Fruit fly (Drosophila melanogaster) whole organism, embryonic: ENCODE results near the gene CG14096.

Experiments
- Atf3 ChIP-seq: fragments of 200-800 bp; sonication (Bioruptor generic); optimal IDR thresholded peaks from 3 replicates; lab custom pipeline; 2016; ENCODE audit warnings: missing biosample characterization, missing genetic modification characterization
- Bdp1 ChIP-seq: fragments of 200-800 bp; sonication (Bioruptor generic); optimal IDR thresholded peaks from 3 replicates; lab custom pipeline; 2016; ENCODE audit warnings: missing biosample characterization, missing genetic modification characterization
- CG10462 ChIP-seq: fragments of 200-800 bp; sonication (Bioruptor generic); optimal IDR thresholded peaks from 2 replicates; lab custom pipeline; 2016; ENCODE audit warnings: missing biosample characterization, missing genetic modification characterization
- CG10654 ChIP-seq: fragments of 200-800 bp; sonication (Bioruptor generic); optimal IDR thresholded peaks from 2 replicates; lab custom pipeline; 2016; ENCODE audit warnings: missing biosample characterization, missing genetic modification characterization
- CG11456 ChIP-seq: fragments of 200-800 bp; sonication (Bioruptor generic); IDR thresholded peaks from 3 replicates; pipeline ENCODE4 v1.3.6; 2022; ENCODE audit warnings: missing biosample characterization, missing genetic modification characterization
- CG11696 ChIP-seq: fragments of 200-800 bp; sonication (Bioruptor generic); IDR thresholded peaks from 2 replicates; pipeline ENCODE4 v1.3.6; 2022; ENCODE audit warnings: missing biosample characterization, missing genetic modification characterization
- CG12104 ChIP-seq: fragments of 200-800 bp; sonication (Bioruptor generic); optimal IDR thresholded peaks from 3 replicates; lab custom pipeline; 2016; ENCODE audit warnings: missing biosample characterization, missing genetic modification characterization
- CG12744 ChIP-seq: fragments of 200-800 bp; sonication (Bioruptor generic); optimal IDR thresholded peaks from 2 replicates; lab custom pipeline; 2016; ENCODE audit warnings: missing biosample characterization, missing genetic modification characterization
- CG15479 ChIP-seq: fragments of 200-800 bp; sonication (Bioruptor generic); optimal IDR thresholded peaks from 3 replicates; lab custom pipeline; 2019; ENCODE audit warnings: missing biosample characterization, mild to moderate bottlenecking, missing genetic modification characterization, moderate library complexity
- CG1603 ChIP-seq: fragments of 200-800 bp; sonication (Bioruptor generic); optimal IDR thresholded peaks from 2 replicates; lab custom pipeline; 2019; ENCODE audit warnings: missing biosample characterization, mild to moderate bottlenecking, missing genetic modification characterization, moderate library complexity
- CG17568 ChIP-seq: fragments of 200-800 bp; sonication (Bioruptor generic); optimal IDR thresholded peaks from 2 replicates; lab custom pipeline; 2018; ENCODE audit warnings: missing biosample characterization, mild to moderate bottlenecking, missing genetic modification characterization, moderate library complexity
- CG18011 ChIP-seq: fragments of 200-800 bp; sonication (Bioruptor generic); optimal IDR thresholded peaks from 2 replicates; lab custom pipeline; 2017; ENCODE audit warnings: missing biosample characterization, missing genetic modification characterization, mild to moderate bottlenecking, moderate library complexity, missing genotype
- CG2120 ChIP-seq: fragments of 200-800 bp; sonication (Bioruptor generic); optimal IDR thresholded peaks from 3 replicates; lab custom pipeline; 2016; ENCODE audit warnings: missing biosample characterization, missing genetic modification characterization
- CG30403 ChIP-seq: fragments of 200-800 bp; sonication (Bioruptor generic); optimal IDR thresholded peaks from 3 replicates; lab custom pipeline; 2016; ENCODE audit warnings: missing biosample characterization, missing genetic modification characterization
- CG3407 ChIP-seq: fragments of 200-800 bp; sonication (Bioruptor generic); optimal IDR thresholded peaks from 2 replicates; lab custom pipeline; 2018; ENCODE audit warnings: missing biosample characterization, mild to moderate bottlenecking, missing genetic modification characterization
- CG34376 ChIP-seq: fragments of 200-800 bp; sonication (Bioruptor generic); optimal IDR thresholded peaks from 2 replicates; lab custom pipeline; 2018; ENCODE audit warnings: missing biosample characterization, mild to moderate bottlenecking, missing genetic modification characterization
- CG3726 ChIP-seq: fragments of 200-800 bp; sonication (Bioruptor generic); IDR thresholded peaks from 3 replicates; pipeline ENCODE4, ENCODE4 v1.3.6; 2022; ENCODE audit warnings: missing biosample characterization, missing genetic modification characterization
- CG42726 ChIP-seq: fragments of 200-800 bp; sonication (Bioruptor generic); IDR thresholded peaks from 2 replicates; pipeline ENCODE4 v1.3.6; 2022; ENCODE audit warnings: missing biosample characterization, missing genetic modification characterization; ENCODE audit not compliant: partially characterized antibody
- CG4360 ChIP-seq: fragments of 200-800 bp; sonication (Bioruptor generic); IDR thresholded peaks from 2 replicates; pipeline ENCODE4 v1.3.6; 2022; ENCODE audit warnings: missing biosample characterization, missing genetic modification characterization
- CG43689 ChIP-seq: fragments of 200-800 bp; sonication (Bioruptor generic); IDR thresholded peaks from 2 replicates; pipeline ENCODE4 v1.3.6; 2022; ENCODE audit warnings: missing biosample characterization, missing genetic modification characterization
- CG7372 ChIP-seq: fragments of 200-800 bp; sonication (Bioruptor generic); IDR thresholded peaks from 2 replicates; pipeline ENCODE4 v1.3.6; 2022; ENCODE audit warnings: missing biosample characterization, missing genetic modification characterization
- CG8359 ChIP-seq: fragments of 200-800 bp; sonication (Bioruptor generic); optimal IDR thresholded peaks from 2 replicates; lab custom pipeline; 2017; ENCODE audit warnings: missing biosample characterization, mild to moderate bottlenecking, missing genetic modification characterization, borderline replicate concordance
- CG8478 ChIP-seq: fragments of >200 bp; optimal IDR thresholded peaks from 2 replicates; lab custom pipeline; 2018
- Dbx ChIP-seq: fragments of 200-800 bp; sonication (Bioruptor generic); IDR thresholded peaks from 3 replicates; pipeline ENCODE4 v1.3.6; 2022; ENCODE audit warnings: missing biosample characterization, missing genetic modification characterization
- Doc3 ChIP-seq: fragments of 200-800 bp; sonication (Bioruptor generic); IDR thresholded peaks from 3 replicates; pipeline ENCODE4 v1.3.6; 2022; ENCODE audit warnings: missing biosample characterization, missing genetic modification characterization; ENCODE audit not compliant: partially characterized antibody
- Ets65A ChIP-seq: fragments of 200-800 bp; sonication (Bioruptor generic); peaks from one replicate; lab custom pipeline; 2016; ENCODE audit warnings: missing biosample characterization, missing genetic modification characterization
- Fer2 ChIP-seq: fragments of 200-800 bp; sonication (Bioruptor generic); optimal IDR thresholded peaks from 2 replicates; lab custom pipeline; 2018; ENCODE audit warnings: missing biosample characterization, mild to moderate bottlenecking, missing genetic modification characterization, moderate library complexity
- HHEX ChIP-seq: fragments of 200-800 bp; sonication (Bioruptor generic); optimal IDR thresholded peaks from 3 replicates; lab custom pipeline; 2017; ENCODE audit warnings: missing biosample characterization, mild to moderate bottlenecking, missing genetic modification characterization, missing genetic modification reagents
- HLHmδ ChIP-seq: fragments of 200-800 bp; sonication (Bioruptor generic); optimal IDR thresholded peaks from 2 replicates; lab custom pipeline; 2018; ENCODE audit warnings: missing biosample characterization, mild to moderate bottlenecking, missing genetic modification characterization, moderate library complexity
- HmgD ChIP-seq: fragments of 200-800 bp; sonication (Bioruptor generic); optimal IDR thresholded peaks from 3 replicates; lab custom pipeline; 2016; ENCODE audit warnings: missing biosample characterization, missing genetic modification characterization
- Med ChIP-seq: fragments of 200-800 bp; sonication (Bioruptor generic); peaks from one replicate; lab custom pipeline; 2016; ENCODE audit warnings: missing biosample characterization, missing genetic modification characterization, mild to moderate bottlenecking, inconsistent platforms, moderate library complexity
- Ptx1 ChIP-seq: fragments of 200-800 bp; sonication (Bioruptor generic); IDR thresholded peaks from 2 replicates; pipeline ENCODE4 v1.3.6; 2022; ENCODE audit warnings: missing biosample characterization, missing genetic modification characterization
- Rfx ChIP-seq: fragments of 200-800 bp; sonication (Bioruptor generic); IDR thresholded peaks from 2 replicates; pipeline ENCODE4 v1.3.6; 2022; ENCODE audit warnings: missing biosample characterization, missing genetic modification characterization
- Side ChIP-seq: fragments of 200-800 bp; sonication (Bioruptor generic); optimal IDR thresholded peaks from 2 replicates; lab custom pipeline; 2016; ENCODE audit warnings: missing biosample characterization, missing genetic modification characterization
- Sin3A ChIP-seq: fragments of >200 bp; optimal IDR thresholded peaks from 2 replicates; lab custom pipeline; 2018
- Sry-β ChIP-seq: fragments of 200-800 bp; sonication (Bioruptor generic); optimal IDR thresholded peaks from 2 replicates; lab custom pipeline; 2018; ENCODE audit warnings: missing biosample characterization, mild to moderate bottlenecking, missing genetic modification characterization, moderate library complexity
- Ssrp ChIP-seq: fragments of 200-800 bp; sonication (Bioruptor generic); optimal IDR thresholded peaks from 2 replicates; lab custom pipeline; 2018; ENCODE audit warnings: missing biosample characterization, mild to moderate bottlenecking, missing genetic modification characterization, moderate library complexity
- Xrp1 ChIP-seq: fragments of 200-800 bp; sonication (Bioruptor generic); IDR thresholded peaks from 2 replicates; pipeline ENCODE4 v1.3.6; 2022; ENCODE audit warnings: missing biosample characterization, missing genetic modification characterization
- cad ChIP-seq: fragments of >200 bp; optimal IDR thresholded peaks from 2 replicates; lab custom pipeline; 2017; ENCODE audit warnings: missing biosample characterization, missing genetic modification characterization
- caup ChIP-seq: fragments of 200-800 bp; sonication (Bioruptor generic); optimal IDR thresholded peaks from 3 replicates; lab custom pipeline; 2017; ENCODE audit warnings: missing biosample characterization, mild to moderate bottlenecking, missing genetic modification characterization, moderate library complexity; ENCODE audit not compliant: severe bottlenecking
- ci ChIP-seq: fragments of 200-800 bp; sonication (Bioruptor generic); IDR thresholded peaks from 3 replicates; pipeline ENCODE4 v1.3.6; 2022; ENCODE audit warnings: missing biosample characterization, missing genetic modification characterization
- dpn ChIP-seq, 2 experiments: fragments of 200-800 bp; sonication (Bioruptor generic); optimal IDR thresholded peaks; 3 replicates each; lab custom pipeline; 2016; ENCODE audit warnings: missing biosample characterization in 2 of 2, missing genetic modification characterization in 2 of 2
- gcm ChIP-seq: fragments of 200-800 bp; sonication (Bioruptor generic); optimal IDR thresholded peaks from 2 replicates; lab custom pipeline; 2019; ENCODE audit warnings: missing biosample characterization, mild to moderate bottlenecking, missing genetic modification characterization, moderate library complexity
- gem ChIP-seq: fragments of 200-800 bp; sonication (Bioruptor generic); optimal IDR thresholded peaks from 2 replicates; lab custom pipeline; 2019; ENCODE audit warnings: missing biosample characterization, mild to moderate bottlenecking, missing genetic modification characterization, moderate library complexity
- gt ChIP-seq: fragments of 200-800 bp; sonication (Bioruptor generic); IDR thresholded peaks from 2 replicates; pipeline ENCODE4 v1.3.6; 2022; ENCODE audit warnings: missing biosample characterization, missing genetic modification characterization
- ken ChIP-seq: fragments of 200-800 bp; sonication (Bioruptor generic); IDR thresholded peaks from 3 replicates; pipeline ENCODE4 v1.3.6; 2022; ENCODE audit warnings: missing biosample characterization, missing genetic modification characterization
- knrl ChIP-seq: fragments of 200-800 bp; sonication (Bioruptor generic); IDR thresholded peaks from 3 replicates; pipeline ENCODE4 v1.3.6; 2022; ENCODE audit warnings: missing biosample characterization, missing genetic modification characterization; ENCODE audit not compliant: partially characterized antibody
- mam ChIP-seq: fragments of 200-800 bp; sonication (Bioruptor generic); optimal IDR thresholded peaks from 3 replicates; lab custom pipeline; 2016; ENCODE audit warnings: missing biosample characterization, missing genetic modification characterization
- ranshi ChIP-seq: fragments of 200-800 bp; sonication (Bioruptor generic); IDR thresholded peaks from 2 replicates; pipeline ENCODE4 v1.3.6; 2022; ENCODE audit warnings: missing biosample characterization, missing genetic modification characterization
- sens ChIP-seq: fragments of 200-800 bp; sonication (Bioruptor generic); peaks from one replicate; lab custom pipeline; 2016; ENCODE audit warnings: missing biosample characterization, missing genetic modification characterization
- sr ChIP-seq: fragments of 200-800 bp; sonication (Bioruptor generic); IDR thresholded peaks from 3 replicates; pipeline ENCODE4 v1.3.6; 2022; ENCODE audit warnings: missing biosample characterization, missing genetic modification characterization
- unpg ChIP-seq: fragments of 200-800 bp; sonication (Bioruptor generic); optimal IDR thresholded peaks from 3 replicates; lab custom pipeline; 2018; ENCODE audit warnings: missing biosample characterization, mild to moderate bottlenecking, missing genetic modification characterization, moderate library complexity

CG14096 gene

DNA sequence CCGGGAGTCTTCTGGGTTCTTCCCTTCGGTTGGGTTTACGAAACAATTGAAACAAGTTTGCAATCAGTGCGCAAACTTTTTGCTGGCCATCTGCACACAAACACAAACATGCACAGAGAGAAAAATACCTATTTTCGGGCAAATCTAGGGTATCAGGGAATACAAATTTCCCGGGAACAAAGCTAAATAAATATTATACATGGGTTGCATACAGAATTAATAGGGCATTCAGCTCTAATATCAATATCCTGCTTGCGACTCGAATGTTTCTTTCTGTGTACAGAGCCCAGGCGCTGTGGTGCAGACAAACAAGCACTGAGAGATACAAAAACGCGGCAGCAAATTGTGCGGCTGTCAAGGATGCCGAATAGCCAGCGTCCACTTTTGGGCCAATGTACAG, 22.8 kb downstream of the CG14096 start (continued):
- 0 out of 3 replicates have a peak, but pooled peaks have one; percentile 15 for TF ChIP-seq ken (GFP tag; lab: Robert Waterston, UW)
- TF ChIP-seq unpg (GFP tag; lab: Kevin White, UChicago), result peak; percentile 20
- TF ChIP-seq Xrp1, result 0 out of 2 replicates have a peak, but pooled peaks have one; percentile 33
- peak; percentile 75 for TF ChIP-seq Med
- no peak for TF ChIP-seq Ssrp (tag; lab: Kevin White, UChicago)
- TF ChIP-seq CG10654 (GFP tag; lab: Kevin White, UChicago), result no peak
- no peak for TF ChIP-seq gcm (GFP tag; lab: Kevin White, UChicago)
- TF ChIP-seq CG3726 (GFP tag; lab: Robert Waterston, UW), result no peak
- TF ChIP-seq CG17568 (GFP tag; lab: Kevin White, UChicago), result no peak
- no peak for TF ChIP-seq CG7372 (GFP tag; lab: Robert Waterston, UW)
- 0 out of 3 replicates have a peak, but pooled peaks have one; percentile 6 for TF ChIP-seq CG11456 (GFP tag; lab: Robert Waterston, UW)
- TF ChIP-seq CG42726, result no peak
- TF ChIP-seq ci, result 0 out of 3 replicates have a peak, but pooled peaks have one; percentile 34
- no peak for TF ChIP-seq CG34376
- no peak for TF ChIP-seq Bdp1 (GFP tag; lab: Kevin White, UChicago)
- peak; percentile 40; the same call in 1 of the 2 replicates for TF ChIP-seq Ptx1 (GFP tag; lab: Robert Waterston, UW)
- no peak for TF ChIP-seq CG12104
- TF ChIP-seq cad (GFP tag; lab: Kevin White, UChicago), result no peak
- no peak for TF ChIP-seq Dbx (GFP tag; lab: Robert Waterston, UW)
- TF ChIP-seq CG15479 (GFP tag; lab: Kevin White, UChicago), result no peak
- peak; percentile 4 to 33 for TF ChIP-seq dpn (GFP tag; optimal IDR thresholded peaks at IDR 0.05; lab: Kevin White, UChicago)
- TF ChIP-seq sr (GFP tag; lab: Robert Waterston, UW), result no peak
- peak; percentile 63 for TF ChIP-seq sens (GFP tag; lab: Kevin White, UChicago)
- peak; percentile 51 for TF ChIP-seq gem (tag; lab: Kevin White, UChicago)
- TF ChIP-seq Sry-β, result no peak
- TF ChIP-seq HmgD, result no peak
- peak; percentile 57 for TF ChIP-seq CG1603
- no peak for TF ChIP-seq CG4360 (GFP tag; lab: Robert Waterston, UW)
- TF ChIP-seq Doc3 (GFP tag; lab: Robert Waterston, UW), result no peak
- no peak for TF ChIP-seq ranshi
- TF ChIP-seq CG10462, result no peak
- no peak for TF ChIP-seq CG43689 (GFP tag; lab: Robert Waterston, UW)
- TF ChIP-seq Rfx (GFP tag; lab: Robert Waterston, UW), result 0 out of 2 replicates have a peak, but pooled peaks have one; percentile 32
- TF ChIP-seq HLHmδ, result no peak
- no peak for TF ChIP-seq CG11696 (GFP tag; lab: Robert Waterston, UW)
- TF ChIP-seq CG2120, result peak; percentile 45
- TF ChIP-seq CG8478 (lab: Kevin White, UChicago), result no peak
- no peak for TF ChIP-seq gt (GFP tag; lab: Robert Waterston, UW)
- peak; percentile 95 for TF ChIP-seq Ets65A
- TF ChIP-seq CG30403 (GFP tag; lab: Kevin White, UChicago), result peak; percentile 25
- no peak for TF ChIP-seq CG12744 (GFP tag; lab: Kevin White, UChicago)
- TF ChIP-seq CG3407, result no peak
- TF ChIP-seq Atf3 (GFP tag; lab: Kevin White, UChicago), result no peak
- no peak for TF ChIP-seq Side
- no peak for TF ChIP-seq Fer2 (tag; lab: Kevin White, UChicago)
- TF ChIP-seq mam (GFP tag; lab: Kevin White, UChicago), result peak; percentile 1
- no peak for TF ChIP-seq knrl (GFP tag; lab: Robert Waterston, UW)
- no peak for TF ChIP-seq caup (GFP tag; lab: Kevin White, UChicago)
- TF ChIP-seq CG18011 (GFP tag; lab: Kevin White, UChicago), result no peak
- TF ChIP-seq HHEX, result no peak
- no peak for TF ChIP-seq Sin3A (lab: Kevin White, UChicago)
- no peak for TF ChIP-seq CG8359 (GFP tag; lab: Kevin White, UChicago)
